Fruit fly (Drosophila melanogaster) whole organism, prepupa: ENCODE results near the gene CG4036.

ENCODE experiments used
- CG10631 ChIP-seq: fragments of 200-800 bp; sonication (Bioruptor generic); optimal IDR thresholded peaks from 2 replicates; lab custom pipeline; 2016; ENCODE audit warnings: missing biosample characterization, missing genetic modification characterization
- CG10669 ChIP-seq: fragments of 200-800 bp; sonication (Bioruptor generic); optimal IDR thresholded peaks from 3 replicates; lab custom pipeline; 2018; ENCODE audit warnings: missing biosample characterization, mild to moderate bottlenecking, missing genetic modification characterization, moderate library complexity
- CG11294 ChIP-seq: fragments of 200-800 bp; sonication (Bioruptor generic); IDR thresholded peaks from 2 replicates; pipeline ENCODE4 v1.3.6; 2022; ENCODE audit warnings: missing biosample characterization, missing genetic modification characterization
- CG11902 ChIP-seq: fragments of 200-800 bp; sonication (Bioruptor generic); optimal IDR thresholded peaks from 3 replicates; lab custom pipeline; 2016; ENCODE audit warnings: missing biosample characterization, missing genetic modification characterization
- CG1621 ChIP-seq: fragments of 200-800 bp; sonication (Bioruptor generic); optimal IDR thresholded peaks from 3 replicates; lab custom pipeline; 2018; ENCODE audit warnings: missing biosample characterization, mild to moderate bottlenecking, missing genetic modification characterization
- CG16779 ChIP-seq: fragments of 200-800 bp; sonication (Bioruptor generic); optimal IDR thresholded peaks from 3 replicates; lab custom pipeline; 2017; ENCODE audit warnings: missing biosample characterization, mild to moderate bottlenecking, missing genetic modification characterization
- CG3032 ChIP-seq: fragments of 200-800 bp; optimal IDR thresholded peaks from 2 replicates; lab custom pipeline; 2019; ENCODE audit warnings: missing biosample characterization, mild to moderate bottlenecking, missing genetic modification characterization, moderate library complexity
- CG31627 ChIP-seq: fragments of 200-800 bp; sonication (Bioruptor generic); optimal IDR thresholded peaks from 3 replicates; lab custom pipeline; 2016; ENCODE audit warnings: missing biosample characterization, missing genetic modification characterization
- CG32006 ChIP-seq: fragments of 200-800 bp; sonication (Bioruptor generic); optimal IDR thresholded peaks from 3 replicates; lab custom pipeline; 2017; ENCODE audit warnings: missing biosample characterization, mild to moderate bottlenecking, missing genetic modification characterization
- CG34406 ChIP-seq: fragments of 200-800 bp; sonication (Bioruptor generic); optimal IDR thresholded peaks from 3 replicates; lab custom pipeline; 2016; ENCODE audit warnings: missing biosample characterization, missing genetic modification characterization
- CG3919 ChIP-seq: fragments of 200-800 bp; sonication (Bioruptor generic); optimal IDR thresholded peaks from 3 replicates; lab custom pipeline; 2016; ENCODE audit warnings: missing biosample characterization, missing genetic modification characterization
- CG4318 ChIP-seq: fragments of 200-800 bp; sonication (Bioruptor generic); optimal IDR thresholded peaks from 3 replicates; lab custom pipeline; 2017; ENCODE audit warnings: missing biosample characterization, mild to moderate bottlenecking, missing genetic modification characterization
- CG6163 ChIP-seq: fragments of 200-800 bp; sonication (Bioruptor generic); IDR thresholded peaks from 3 replicates; pipeline ENCODE4 v1.3.6; 2022; ENCODE audit warnings: missing biosample characterization, missing genetic modification characterization
- CG6276 ChIP-seq: fragments of 200-800 bp; sonication (Bioruptor generic); optimal IDR thresholded peaks from 2 replicates; lab custom pipeline; 2017; ENCODE audit warnings: missing biosample characterization, mild to moderate bottlenecking, missing genetic modification characterization
- CG6792 ChIP-seq: fragments of 200-800 bp; sonication (Bioruptor generic); optimal IDR thresholded peaks from 3 replicates; lab custom pipeline; 2016; ENCODE audit warnings: missing biosample characterization, missing genetic modification characterization
- CG6808 ChIP-seq: fragments of 200-800 bp; sonication (Bioruptor generic); optimal IDR thresholded peaks from 3 replicates; lab custom pipeline; 2017; ENCODE audit warnings: missing biosample characterization, missing genetic modification characterization, mild to moderate bottlenecking, moderate library complexity, missing genetic modification reagents
- CG6854 ChIP-seq: fragments of 200-800 bp; sonication (Bioruptor generic); optimal IDR thresholded peaks from 2 replicates; lab custom pipeline; 2017; ENCODE audit warnings: missing biosample characterization, mild to moderate bottlenecking, missing genetic modification characterization
- CG8119 ChIP-seq: fragments of 200-800 bp; sonication (Bioruptor generic); IDR thresholded peaks from 3 replicates; pipeline ENCODE4 v1.3.6; 2022; ENCODE audit warnings: missing biosample characterization, missing genetic modification characterization
- CG8632 ChIP-seq: fragments of 200-800 bp; sonication (Bioruptor generic); optimal IDR thresholded peaks from 3 replicates; lab custom pipeline; 2016; ENCODE audit warnings: missing biosample characterization, missing genetic modification characterization
- CG9139 ChIP-seq: fragments of 200-800 bp; sonication (Bioruptor generic); optimal IDR thresholded peaks from 3 replicates; lab custom pipeline; 2017; ENCODE audit warnings: missing biosample characterization, mild to moderate bottlenecking, missing genetic modification characterization
- Eip75B ChIP-seq: fragments of 200-800 bp; sonication (Bioruptor generic); optimal IDR thresholded peaks from 3 replicates; lab custom pipeline; 2016; ENCODE audit warnings: missing biosample characterization, missing genetic modification characterization
- Eip78C ChIP-seq: fragments of 200-800 bp; sonication (Bioruptor generic); peaks from one replicate; lab custom pipeline; 2016; ENCODE audit warnings: missing biosample characterization, missing genetic modification characterization
- Eip93F ChIP-seq: fragments of 200-800 bp; sonication (Bioruptor generic); optimal IDR thresholded peaks from 2 replicates; lab custom pipeline; 2016; ENCODE audit warnings: missing biosample characterization, mild to moderate bottlenecking, missing genetic modification characterization
- Ets96B ChIP-seq: fragments of 200-800 bp; optimal IDR thresholded peaks from 2 replicates; lab custom pipeline; 2019; ENCODE audit warnings: missing biosample characterization, mild to moderate bottlenecking, missing genetic modification characterization, moderate library complexity
- Gug ChIP-seq: fragments of 200-800 bp; sonication (Bioruptor generic); IDR thresholded peaks from 2 replicates; pipeline ENCODE4 v1.3.6; 2022; ENCODE audit warnings: missing biosample characterization, missing genetic modification characterization
- Hr38 ChIP-seq: sonication (Bioruptor generic); optimal IDR thresholded peaks from 2 replicates; lab custom pipeline; 2016; ENCODE audit warnings: missing biosample characterization, missing genetic modification characterization
- Lpt ChIP-seq: fragments of 200-800 bp; sonication (Bioruptor generic); optimal IDR thresholded peaks from 3 replicates; lab custom pipeline; 2016; ENCODE audit warnings: missing biosample characterization, missing genetic modification characterization
- Met ChIP-seq: fragments of 200-800 bp; sonication (Bioruptor generic); optimal IDR thresholded peaks from 3 replicates; lab custom pipeline; 2016; ENCODE audit warnings: missing biosample characterization, missing genetic modification characterization
- OdsH ChIP-seq: fragments of 200-800 bp; sonication (Bioruptor generic); optimal IDR thresholded peaks from 3 replicates; lab custom pipeline; 2016; ENCODE audit warnings: missing biosample characterization, missing genetic modification characterization
- Smox ChIP-seq: fragments of 200-800 bp; sonication (Bioruptor generic); optimal IDR thresholded peaks from 3 replicates; lab custom pipeline; 2016; ENCODE audit warnings: missing biosample characterization, missing genetic modification characterization
- Sox102F ChIP-seq: fragments of 200-800 bp; sonication (Bioruptor generic); optimal IDR thresholded peaks from 2 replicates; lab custom pipeline; 2016; ENCODE audit warnings: missing biosample characterization, mild to moderate bottlenecking, missing genetic modification characterization
- Sox14 ChIP-seq: fragments of 200-800 bp; sonication (Bioruptor generic); optimal IDR thresholded peaks from 3 replicates; lab custom pipeline; 2016; ENCODE audit warnings: missing biosample characterization, missing genetic modification characterization
- achi ChIP-seq: fragments of 200-800 bp; sonication (Bioruptor generic); optimal IDR thresholded peaks from 3 replicates; lab custom pipeline; 2016; ENCODE audit warnings: missing biosample characterization, missing genetic modification characterization
- acj6 ChIP-seq: fragments of 200-800 bp; sonication (Bioruptor generic); optimal IDR thresholded peaks from 3 replicates; lab custom pipeline; 2016; ENCODE audit warnings: missing biosample characterization, missing genetic modification characterization
- cyc ChIP-seq: fragments of 200-800 bp; sonication (Bioruptor generic); optimal IDR thresholded peaks from 3 replicates; lab custom pipeline; 2016; ENCODE audit warnings: missing biosample characterization, missing genetic modification characterization
- dac ChIP-seq: fragments of 200-800 bp; sonication (Bioruptor generic); optimal IDR thresholded peaks from 2 replicates; lab custom pipeline; 2017; ENCODE audit warnings: missing biosample characterization, mild to moderate bottlenecking, missing genetic modification characterization
- dsx ChIP-seq: fragments of 200-800 bp; optimal IDR thresholded peaks from 3 replicates; lab custom pipeline; 2019; ENCODE audit warnings: missing biosample characterization, mild to moderate bottlenecking, missing genetic modification characterization, moderate library complexity; ENCODE audit not compliant: poor library complexity, severe bottlenecking
- eg ChIP-seq: fragments of 200-800 bp; sonication (Bioruptor generic); IDR thresholded peaks from 3 replicates; pipeline ENCODE4 v1.3.6; 2022; ENCODE audit warnings: missing biosample characterization, missing genetic modification characterization
- esn ChIP-seq: fragments of 200-800 bp; sonication (Bioruptor generic); optimal IDR thresholded peaks from 2 replicates; lab custom pipeline; 2016; ENCODE audit warnings: missing biosample characterization, mild to moderate bottlenecking, missing genetic modification characterization, moderate library complexity
- fd59A ChIP-seq: fragments of 200-800 bp; sonication (Bioruptor generic); optimal IDR thresholded peaks from 2 replicates; lab custom pipeline; 2017; ENCODE audit warnings: missing biosample characterization, mild to moderate bottlenecking, missing genetic modification characterization, missing genetic modification reagents
- fd85E ChIP-seq: fragments of 200-800 bp; sonication (Bioruptor generic); optimal IDR thresholded peaks from 3 replicates; lab custom pipeline; 2016; ENCODE audit warnings: missing biosample characterization, missing genetic modification characterization
- net ChIP-seq: fragments of 200-800 bp; sonication (Bioruptor generic); optimal IDR thresholded peaks from 3 replicates; lab custom pipeline; 2016; ENCODE audit warnings: missing biosample characterization, missing genetic modification characterization
- pdm3 ChIP-seq: fragments of 200-800 bp; sonication (Bioruptor generic); optimal IDR thresholded peaks from 3 replicates; lab custom pipeline; 2016; ENCODE audit warnings: missing biosample characterization, missing genetic modification characterization
- spab ChIP-seq: fragments of 200-800 bp; sonication (Bioruptor generic); optimal IDR thresholded peaks from 2 replicates; lab custom pipeline; 2017; ENCODE audit warnings: missing biosample characterization, mild to moderate bottlenecking, missing genetic modification characterization, missing genetic modification reagents
- ss ChIP-seq, 2 experiments: fragments of 200-800 bp; sonication (Bioruptor generic); optimal IDR thresholded peaks; 2 replicates in 1 of 2; 3 replicates in 1 of 2; lab custom pipeline; 2017 to 2018; ENCODE audit warnings: mild to moderate bottlenecking in 2 of 2, missing biosample characterization in 2 of 2, missing genetic modification characterization in 2 of 2, moderate library complexity in 1 of 2
- svp ChIP-seq: fragments of 200-800 bp; sonication (Bioruptor generic); peaks from one replicate; lab custom pipeline; 2016; ENCODE audit warnings: missing biosample characterization, missing genetic modification characterization
- topi ChIP-seq: fragments of 200-800 bp; sonication (Bioruptor generic); optimal IDR thresholded peaks from 3 replicates; lab custom pipeline; 2016; ENCODE audit warnings: missing biosample characterization, missing genetic modification characterization

Gene CG4036

dm6 chr2L:9779147-9779546, 11.5 kb upstream of the CG4036 start (continued):
- TF ChIP-seq CG3919 = no peak
- TF ChIP-seq CG6276 (GFP tag; lab: Kevin White, UChicago) = no peak
- TF ChIP-seq CG32006 (GFP tag; lab: Kevin White, UChicago) = peak; percentile 68
- no peak for TF ChIP-seq net
- peak; percentile 3 for TF ChIP-seq Met (GFP tag; lab: Kevin White, UChicago)
- peak; percentile 13 for TF ChIP-seq OdsH (GFP tag; lab: Kevin White, UChicago)
- TF ChIP-seq cyc = no peak

dm6 chr2L:9779754-9780153, 10.9 kb upstream of the CG4036 start:
- TF ChIP-seq Smox (no peak), OdsH (GFP tag; lab: Kevin White, UChicago) (no peak), net (peak; percentile 5), svp (GFP tag; lab: Kevin White, UChicago) (peak; percentile 90), CG4318 (GFP tag; lab: Kevin White, UChicago) (no peak), CG9139 (GFP tag; lab: Kevin White, UChicago) (no peak), Sox14 (GFP tag; lab: Kevin White, UChicago) (peak; percentile 46), fd85E (GFP tag; lab: Kevin White, UChicago) (no peak), Eip75B (GFP tag; lab: Kevin White, UChicago) (no peak), CG6808 (GFP tag; lab: Kevin White, UChicago) (peak; percentile 7), ss (GFP tag; optimal IDR thresholded peaks at IDR 0.05; lab: Kevin White, UChicago) (peak; percentile 37 to 65), Ets96B (tag; lab: Kevin White, UChicago) (no peak)

dm6 chr2L:9782176-9782581, 8.5 kb upstream of the CG4036 start, which contains the start of gene IP3K1:
TSS of gene IP3K1 (plus strand) at chr2L:9782384.
- TF ChIP-seq Lpt (GFP tag; lab: Kevin White, UChicago) (peak; percentile 73), topi (peak; percentile 62), CG6854 (GFP tag; lab: Kevin White, UChicago) (peak; percentile 88), CG1621 (tag; lab: Kevin White, UChicago) (peak; percentile 64), dsx (GFP tag; lab: Kevin White, UChicago) (peak; percentile 53), cyc (peak; percentile 22), CG10631 (GFP tag; lab: Kevin White, UChicago) (no peak), fd59A (peak; percentile 2), CG3919 (peak; percentile 54), CG11902 (no peak), CG6276 (GFP tag; lab: Kevin White, UChicago) (peak; percentile 53), CG34406 (GFP tag; lab: Kevin White, UChicago) (peak; percentile 11), CG8119 (GFP tag; lab: Robert Waterston, UW) (peak; percentile 46; the same call in 2 of the 3 replicates), CG6808 (GFP tag; lab: Kevin White, UChicago) (peak; percentile 43), Hr38 (GFP tag; lab: Kevin White, UChicago) (no peak), esn (GFP tag; lab: Kevin White, UChicago) (peak; percentile 57), CG6163 (GFP tag; lab: Robert Waterston, UW) (peak; percentile 80; the same call in 2 of the 3 replicates), Ets96B (tag; lab: Kevin White, UChicago) (peak; percentile 20), acj6 (GFP tag; lab: Kevin White, UChicago) (no peak), CG3032 (tag; lab: Kevin White, UChicago) (no peak), Eip75B (GFP tag; lab: Kevin White, UChicago) (peak; percentile 50), CG9139 (GFP tag; lab: Kevin White, UChicago) (peak; percentile 77), Eip78C (GFP tag; lab: Kevin White, UChicago) (peak; percentile 72), CG16779 (tag; lab: Kevin White, UChicago) (peak; percentile 76), CG8632 (GFP tag; lab: Kevin White, UChicago) (peak; percentile 8), CG6792 (peak; percentile 35), svp (GFP tag; lab: Kevin White, UChicago) (peak; percentile 81), CG10669 (GFP tag; lab: Kevin White, UChicago) (peak; percentile 25), dac (GFP tag; lab: Kevin White, UChicago) (no peak), CG11294 (GFP tag; lab: Robert Waterston, UW) (no peak), Gug (0 out of 2 replicates have a peak, but pooled peaks have one; percentile 42), Eip93F (GFP tag; lab: Kevin White, UChicago) (peak; percentile 62), pdm3 (GFP tag; lab: Kevin White, UChicago) (no peak), spab (GFP tag; lab: Kevin White, UChicago) (peak; percentile 31), achi (GFP tag; lab: Kevin White, UChicago) (no peak), Sox102F (GFP tag; lab: Kevin White, UChicago) (peak; percentile 75), eg (GFP tag; lab: Robert Waterston, UW) (peak; percentile 81; the same call in 2 of the 3 replicates), CG31627 (GFP tag; lab: Kevin White, UChicago) (no peak)
